Fruit fly (Drosophila melanogaster): ENCODE data around the gene RagA-B.

RagA-B gene

dm6 chr3R:8944866-8945265 is 39.2 kb downstream of the RagA-B start, which contains the start of gene CG11964 (continued):
- TF ChIP-seq CG1529 (GFP tag; optimal IDR thresholded peaks at IDR 0.05), result no peak
- TF ChIP-seq CG12236 (GFP tag; optimal IDR thresholded peaks at IDR 0.05), result no peak
- no peak for TF ChIP-seq pros (GFP tag; optimal IDR thresholded peaks at IDR 0.05)
- TF ChIP-seq CG10959 (GFP tag; IDR thresholded peaks at IDR 0.05), result peak; percentile 100
- no peak for TF ChIP-seq CG12299 (tag; optimal IDR thresholded peaks at IDR 0.05)
- no peak for TF ChIP-seq CG15479 (GFP tag; optimal IDR thresholded peaks at IDR 0.05)
- no peak for TF ChIP-seq lab (GFP tag; optimal IDR thresholded peaks at IDR 0.05)
- TF ChIP-seq mld (GFP tag; IDR thresholded peaks at IDR 0.05; ENCODE audit: partially characterized antibody), result peak; percentile 97
- TF ChIP-seq CG9727 (GFP tag; optimal IDR thresholded peaks at IDR 0.05), result no peak
- 0 out of 2 replicates have a peak, but pooled peaks have one; percentile 7 for TF ChIP-seq CG8765 (GFP tag; IDR thresholded peaks at IDR 0.05)
- no peak for TF ChIP-seq pfk (GFP tag; optimal IDR thresholded peaks at IDR 0.05)
- TF ChIP-seq wdn (GFP tag; IDR thresholded peaks at IDR 0.05), result peak; percentile 55
- TF ChIP-seq Fer2 (tag; optimal IDR thresholded peaks at IDR 0.05), result no peak
- peak; percentile 75 for TF ChIP-seq CG34422 (GFP tag; IDR thresholded peaks at IDR 0.05)
- peak; percentile 7 for TF ChIP-seq emc (GFP tag; optimal IDR thresholded peaks at IDR 0.05)
- peak; percentile 100 for TF ChIP-seq bbx (GFP tag; IDR thresholded peaks at IDR 0.05; ENCODE audit: partially characterized antibody)
- no peak for TF ChIP-seq Jarid2 (GFP tag; optimal IDR thresholded peaks at IDR 0.05)
- peak; percentile 98 for TF ChIP-seq CG14860 (GFP tag; IDR thresholded peaks at IDR 0.05; ENCODE audit: partially characterized antibody)
- no peak for TF ChIP-seq Drgx (GFP tag; IDR thresholded peaks at IDR 0.05)
- peak; percentile 54 for TF ChIP-seq CG31441 (GFP tag; IDR thresholded peaks at IDR 0.05)
- TF ChIP-seq dan (GFP tag; IDR thresholded peaks at IDR 0.05), result no peak
- TF ChIP-seq Max (GFP tag; optimal IDR thresholded peaks at IDR 0.05), result peak; percentile 78
- TF ChIP-seq cwo (GFP tag; optimal IDR thresholded peaks at IDR 0.05), result peak; percentile 99
- peak; percentile 79 for TF ChIP-seq CG3847 (GFP tag; IDR thresholded peaks at IDR 0.05)
- TF ChIP-seq dmrt99B (tag; optimal IDR thresholded peaks at IDR 0.05), result no peak
- TF ChIP-seq odd (GFP tag; optimal IDR thresholded peaks at IDR 0.05), result no peak
- no peak for TF ChIP-seq gcm2 (GFP tag; optimal IDR thresholded peaks at IDR 0.05)
- TF ChIP-seq CG3281 (GFP tag; optimal IDR thresholded peaks at IDR 0.05), result no peak
- TF ChIP-seq ham (GFP tag; IDR thresholded peaks at IDR 0.05), result no peak
- TF ChIP-seq CG6765 (GFP tag; optimal IDR thresholded peaks at IDR 0.05), result no peak
- peak; percentile 41; the same call in 1 of the 3 replicates for TF ChIP-seq dysf (GFP tag; IDR thresholded peaks at IDR 0.05)
- TF ChIP-seq Hr39 (optimal IDR thresholded peaks at IDR 0.05), result no peak
- no peak for TF ChIP-seq nau (GFP tag; optimal IDR thresholded peaks at IDR 0.05)
- TF ChIP-seq Neu2 (GFP tag; optimal IDR thresholded peaks at IDR 0.05; ENCODE audit: borderline replicate concordance), result peak; percentile 32
- peak; percentile 52 for TF ChIP-seq shn (GFP tag; optimal IDR thresholded peaks at IDR 0.05)
- TF ChIP-seq pzg (GFP tag; optimal IDR thresholded peaks at IDR 0.05), result peak; percentile 95
- peak; percentile 19 for TF ChIP-seq CG4282 (GFP tag; optimal IDR thresholded peaks at IDR 0.05)
- TF ChIP-seq CG10543 (GFP tag; optimal IDR thresholded peaks at IDR 0.05), result no peak
- TF ChIP-seq Pdp1 (GFP tag; optimal IDR thresholded peaks at IDR 0.05), result peak; percentile 52 to 66
- no peak for TF ChIP-seq zf30C (GFP tag; optimal IDR thresholded peaks at IDR 0.05)
- TF ChIP-seq tgo (GFP tag; IDR thresholded peaks at IDR 0.05), result peak; percentile 80
- TF ChIP-seq cas (GFP tag; IDR thresholded peaks at IDR 0.05), result peak; percentile 53; the same call in 1 of the 2 replicates
- TF ChIP-seq CG7786 (GFP tag; optimal IDR thresholded peaks at IDR 0.05), result peak; percentile 64
- TF ChIP-seq Dref (GFP tag; IDR thresholded peaks at IDR 0.05), result peak; percentile 67
- peak; percentile 76 for TF ChIP-seq mam (GFP tag; optimal IDR thresholded peaks at IDR 0.05)
- peak; percentile 99 for TF ChIP-seq Scr (GFP tag; IDR thresholded peaks at IDR 0.05; ENCODE audit: partially characterized antibody)
- TF ChIP-seq yki (optimal IDR thresholded peaks at IDR 0.05), result no peak
- peak; percentile 67 for TF ChIP-seq gem (tag; optimal IDR thresholded peaks at IDR 0.05)
- TF ChIP-seq CG8944 (GFP tag; optimal IDR thresholded peaks at IDR 0.05), result peak; percentile 20
- no peak for TF ChIP-seq CG11723 (GFP tag; optimal IDR thresholded peaks at IDR 0.05)
- TF ChIP-seq Sox102F (GFP tag; optimal IDR thresholded peaks at IDR 0.05), result no peak
